Worm (Caenorhabditis elegans): ENCODE measurements around the gene F56D5.2.

- TF ChIP-seq ama-1 (optimal IDR thresholded peaks at IDR 0.05) (no peak), ceh-36 (tag; optimal IDR thresholded peaks at IDR 0.05) (no peak), F13C5.2 (tag; optimal IDR thresholded peaks at IDR 0.05) (no peak), pes-1 (GFP tag; IDR thresholded peaks at IDR 0.05) (no peak), ets-7 (tag; optimal IDR thresholded peaks at IDR 0.05) (no peak), B0310.2 (tag; optimal IDR thresholded peaks at IDR 0.05) (no peak), ceh-13 (GFP tag; optimal IDR thresholded peaks at IDR 0.05) (no peak), flt-1 (GFP tag; IDR thresholded peaks at IDR 0.05) (no peak)
Measured at ce11 chrIV:9447209-9447608, 48.8 kb upstream of the F56D5.2 start, which contains the start of gene hsp-12.6.

Data from whole organism, early embryonic.